Fruit fly (Drosophila melanogaster) whole organism, prepupa: ENCODE results near the gene MED10.

Experiments
- Blimp-1 ChIP-seq: fragments of 200-800 bp; sonication (Bioruptor generic); optimal IDR thresholded peaks from 3 replicates; lab custom pipeline; 2017; ENCODE audit warnings: missing biosample characterization, missing genetic modification characterization, mild to moderate bottlenecking, moderate library complexity, missing genetic modification reagents
- CG10631 ChIP-seq: fragments of 200-800 bp; sonication (Bioruptor generic); optimal IDR thresholded peaks from 2 replicates; lab custom pipeline; 2016; ENCODE audit warnings: missing biosample characterization, missing genetic modification characterization
- CG10669 ChIP-seq: fragments of 200-800 bp; sonication (Bioruptor generic); optimal IDR thresholded peaks from 3 replicates; lab custom pipeline; 2018; ENCODE audit warnings: missing biosample characterization, mild to moderate bottlenecking, missing genetic modification characterization, moderate library complexity
- CG11762 ChIP-seq: fragments of 200-800 bp; sonication (Bioruptor generic); optimal IDR thresholded peaks from 3 replicates; lab custom pipeline; 2016; ENCODE audit warnings: missing biosample characterization, missing genetic modification characterization; ENCODE audit not compliant: insufficient read depth
- CG11902 ChIP-seq: fragments of 200-800 bp; sonication (Bioruptor generic); optimal IDR thresholded peaks from 3 replicates; lab custom pipeline; 2016; ENCODE audit warnings: missing biosample characterization, missing genetic modification characterization
- CG15336 ChIP-seq: fragments of 200-800 bp; sonication (Bioruptor generic); IDR thresholded peaks from 2 replicates; pipeline ENCODE4 v1.3.6; 2022; ENCODE audit warnings: missing biosample characterization, missing genetic modification characterization
- CG1621 ChIP-seq: fragments of 200-800 bp; sonication (Bioruptor generic); optimal IDR thresholded peaks from 3 replicates; lab custom pipeline; 2018; ENCODE audit warnings: missing biosample characterization, mild to moderate bottlenecking, missing genetic modification characterization
- CG16779 ChIP-seq: fragments of 200-800 bp; sonication (Bioruptor generic); optimal IDR thresholded peaks from 3 replicates; lab custom pipeline; 2017; ENCODE audit warnings: missing biosample characterization, mild to moderate bottlenecking, missing genetic modification characterization
- CG3032 ChIP-seq: fragments of 200-800 bp; optimal IDR thresholded peaks from 2 replicates; lab custom pipeline; 2019; ENCODE audit warnings: missing biosample characterization, mild to moderate bottlenecking, missing genetic modification characterization, moderate library complexity
- CG31627 ChIP-seq: fragments of 200-800 bp; sonication (Bioruptor generic); optimal IDR thresholded peaks from 3 replicates; lab custom pipeline; 2016; ENCODE audit warnings: missing biosample characterization, missing genetic modification characterization
- CG32006 ChIP-seq: fragments of 200-800 bp; sonication (Bioruptor generic); optimal IDR thresholded peaks from 3 replicates; lab custom pipeline; 2017; ENCODE audit warnings: missing biosample characterization, mild to moderate bottlenecking, missing genetic modification characterization
- CG34406 ChIP-seq: fragments of 200-800 bp; sonication (Bioruptor generic); optimal IDR thresholded peaks from 3 replicates; lab custom pipeline; 2016; ENCODE audit warnings: missing biosample characterization, missing genetic modification characterization
- CG3919 ChIP-seq: fragments of 200-800 bp; sonication (Bioruptor generic); optimal IDR thresholded peaks from 3 replicates; lab custom pipeline; 2016; ENCODE audit warnings: missing biosample characterization, missing genetic modification characterization
- CG4318 ChIP-seq: fragments of 200-800 bp; sonication (Bioruptor generic); optimal IDR thresholded peaks from 3 replicates; lab custom pipeline; 2017; ENCODE audit warnings: missing biosample characterization, mild to moderate bottlenecking, missing genetic modification characterization
- CG6163 ChIP-seq: fragments of 200-800 bp; sonication (Bioruptor generic); IDR thresholded peaks from 3 replicates; pipeline ENCODE4 v1.3.6; 2022; ENCODE audit warnings: missing biosample characterization, missing genetic modification characterization
- CG6792 ChIP-seq: fragments of 200-800 bp; sonication (Bioruptor generic); optimal IDR thresholded peaks from 3 replicates; lab custom pipeline; 2016; ENCODE audit warnings: missing biosample characterization, missing genetic modification characterization
- CG6808 ChIP-seq: fragments of 200-800 bp; sonication (Bioruptor generic); optimal IDR thresholded peaks from 3 replicates; lab custom pipeline; 2017; ENCODE audit warnings: missing biosample characterization, missing genetic modification characterization, mild to moderate bottlenecking, moderate library complexity, missing genetic modification reagents
- CG6854 ChIP-seq: fragments of 200-800 bp; sonication (Bioruptor generic); optimal IDR thresholded peaks from 2 replicates; lab custom pipeline; 2017; ENCODE audit warnings: missing biosample characterization, mild to moderate bottlenecking, missing genetic modification characterization
- CG7368 ChIP-seq: fragments of 200-800 bp; sonication (Bioruptor generic); optimal IDR thresholded peaks from 3 replicates; lab custom pipeline; 2016; ENCODE audit warnings: missing biosample characterization, missing genetic modification characterization
- CG8119 ChIP-seq: fragments of 200-800 bp; sonication (Bioruptor generic); IDR thresholded peaks from 3 replicates; pipeline ENCODE4 v1.3.6; 2022; ENCODE audit warnings: missing biosample characterization, missing genetic modification characterization
- CG8319 ChIP-seq: fragments of 200-800 bp; sonication (Bioruptor generic); optimal IDR thresholded peaks from 3 replicates; lab custom pipeline; 2016; ENCODE audit warnings: missing biosample characterization, missing genetic modification characterization
- Eip75B ChIP-seq: fragments of 200-800 bp; sonication (Bioruptor generic); optimal IDR thresholded peaks from 3 replicates; lab custom pipeline; 2016; ENCODE audit warnings: missing biosample characterization, missing genetic modification characterization
- Eip93F ChIP-seq: fragments of 200-800 bp; sonication (Bioruptor generic); optimal IDR thresholded peaks from 2 replicates; lab custom pipeline; 2016; ENCODE audit warnings: missing biosample characterization, mild to moderate bottlenecking, missing genetic modification characterization
- Gug ChIP-seq: fragments of 200-800 bp; sonication (Bioruptor generic); IDR thresholded peaks from 2 replicates; pipeline ENCODE4 v1.3.6; 2022; ENCODE audit warnings: missing biosample characterization, missing genetic modification characterization
- Hr38 ChIP-seq: sonication (Bioruptor generic); optimal IDR thresholded peaks from 2 replicates; lab custom pipeline; 2016; ENCODE audit warnings: missing biosample characterization, missing genetic modification characterization
- Hr4 ChIP-seq: fragments of 200-800 bp; sonication (Bioruptor generic); optimal IDR thresholded peaks from 3 replicates; lab custom pipeline; 2016; ENCODE audit warnings: missing biosample characterization, missing genetic modification characterization
- Lpt ChIP-seq: fragments of 200-800 bp; sonication (Bioruptor generic); optimal IDR thresholded peaks from 3 replicates; lab custom pipeline; 2016; ENCODE audit warnings: missing biosample characterization, missing genetic modification characterization
- OdsH ChIP-seq: fragments of 200-800 bp; sonication (Bioruptor generic); optimal IDR thresholded peaks from 3 replicates; lab custom pipeline; 2016; ENCODE audit warnings: missing biosample characterization, missing genetic modification characterization
- Smox ChIP-seq: fragments of 200-800 bp; sonication (Bioruptor generic); optimal IDR thresholded peaks from 3 replicates; lab custom pipeline; 2016; ENCODE audit warnings: missing biosample characterization, missing genetic modification characterization
- achi ChIP-seq: fragments of 200-800 bp; sonication (Bioruptor generic); optimal IDR thresholded peaks from 3 replicates; lab custom pipeline; 2016; ENCODE audit warnings: missing biosample characterization, missing genetic modification characterization
- acj6 ChIP-seq: fragments of 200-800 bp; sonication (Bioruptor generic); optimal IDR thresholded peaks from 3 replicates; lab custom pipeline; 2016; ENCODE audit warnings: missing biosample characterization, missing genetic modification characterization
- cyc ChIP-seq: fragments of 200-800 bp; sonication (Bioruptor generic); optimal IDR thresholded peaks from 3 replicates; lab custom pipeline; 2016; ENCODE audit warnings: missing biosample characterization, missing genetic modification characterization
- dsx ChIP-seq: fragments of 200-800 bp; optimal IDR thresholded peaks from 3 replicates; lab custom pipeline; 2019; ENCODE audit warnings: missing biosample characterization, mild to moderate bottlenecking, missing genetic modification characterization, moderate library complexity; ENCODE audit not compliant: poor library complexity, severe bottlenecking
- eg ChIP-seq: fragments of 200-800 bp; sonication (Bioruptor generic); IDR thresholded peaks from 3 replicates; pipeline ENCODE4 v1.3.6; 2022; ENCODE audit warnings: missing biosample characterization, missing genetic modification characterization
- esn ChIP-seq: fragments of 200-800 bp; sonication (Bioruptor generic); optimal IDR thresholded peaks from 2 replicates; lab custom pipeline; 2016; ENCODE audit warnings: missing biosample characterization, mild to moderate bottlenecking, missing genetic modification characterization, moderate library complexity
- fkh ChIP-seq: fragments of 200-800 bp; sonication (Bioruptor generic); optimal IDR thresholded peaks from 3 replicates; lab custom pipeline; 2017; ENCODE audit warnings: missing biosample characterization, mild to moderate bottlenecking, missing genetic modification characterization, moderate library complexity
- lz ChIP-seq: fragments of 200-800 bp; sonication (Bioruptor generic); optimal IDR thresholded peaks from 3 replicates; lab custom pipeline; 2016; ENCODE audit warnings: missing biosample characterization, missing genetic modification characterization
- pdm3 ChIP-seq: fragments of 200-800 bp; sonication (Bioruptor generic); optimal IDR thresholded peaks from 3 replicates; lab custom pipeline; 2016; ENCODE audit warnings: missing biosample characterization, missing genetic modification characterization
- spab ChIP-seq: fragments of 200-800 bp; sonication (Bioruptor generic); optimal IDR thresholded peaks from 2 replicates; lab custom pipeline; 2017; ENCODE audit warnings: missing biosample characterization, mild to moderate bottlenecking, missing genetic modification characterization, missing genetic modification reagents
- ss ChIP-seq, 2 experiments: fragments of 200-800 bp; sonication (Bioruptor generic); optimal IDR thresholded peaks; 2 replicates in 1 of 2; 3 replicates in 1 of 2; lab custom pipeline; 2017 to 2018; ENCODE audit warnings: mild to moderate bottlenecking in 2 of 2, missing biosample characterization in 2 of 2, missing genetic modification characterization in 2 of 2, moderate library complexity in 1 of 2
- svp ChIP-seq: fragments of 200-800 bp; sonication (Bioruptor generic); peaks from one replicate; lab custom pipeline; 2016; ENCODE audit warnings: missing biosample characterization, missing genetic modification characterization
- topi ChIP-seq: fragments of 200-800 bp; sonication (Bioruptor generic); optimal IDR thresholded peaks from 3 replicates; lab custom pipeline; 2016; ENCODE audit warnings: missing biosample characterization, missing genetic modification characterization
- vri ChIP-seq: fragments of 200-800 bp; sonication (Bioruptor generic); optimal IDR thresholded peaks from 3 replicates; lab custom pipeline; 2016; ENCODE audit warnings: missing biosample characterization, mild to moderate bottlenecking, missing genetic modification characterization

The MED10 gene

DNA sequence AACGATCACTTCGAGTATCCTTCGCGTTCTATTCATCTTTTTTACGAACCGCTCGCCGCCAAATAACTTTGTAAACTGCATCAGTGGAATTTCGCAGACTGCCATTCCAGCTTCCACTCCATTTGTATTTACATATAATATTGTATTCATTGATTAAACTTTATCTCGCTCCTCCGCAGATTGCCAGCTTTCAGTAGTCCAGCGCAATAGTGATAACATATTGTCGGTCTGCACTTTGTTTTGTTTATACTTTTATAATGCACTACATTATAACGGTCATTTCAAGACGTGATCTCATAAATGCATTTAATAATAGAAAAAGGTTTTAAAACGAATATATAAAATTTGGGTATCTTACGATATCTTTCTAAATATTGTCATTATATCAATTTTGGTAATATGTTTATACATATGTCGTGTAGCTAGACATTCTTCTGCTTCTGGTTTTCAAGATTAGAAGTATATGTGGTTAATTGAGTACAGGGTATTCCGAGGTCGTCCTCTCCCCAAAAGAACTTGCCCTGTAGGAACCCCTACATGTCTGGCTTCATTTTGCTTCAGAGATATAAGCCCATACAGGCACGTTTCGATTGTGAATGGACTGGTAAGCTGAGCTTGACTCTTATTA, 36.3 kb downstream of the MED10 start, which contains the start of gene CG4950 (continued):
- no peak for TF ChIP-seq CG4318
- TF ChIP-seq topi = peak; percentile 27
- no peak for TF ChIP-seq Hr38 (GFP tag; lab: Kevin White, UChicago)
- peak; percentile 52 for TF ChIP-seq dsx (GFP tag; lab: Kevin White, UChicago)
- TF ChIP-seq Smox (GFP tag; lab: Kevin White, UChicago) = peak; percentile 11
- TF ChIP-seq Blimp-1 (GFP tag; lab: Kevin White, UChicago) = no peak
- TF ChIP-seq lz = peak; percentile 19
- no peak for TF ChIP-seq Lpt (GFP tag; lab: Kevin White, UChicago)
- no peak for TF ChIP-seq CG7368 (GFP tag; lab: Kevin White, UChicago)
- peak; percentile 8 for TF ChIP-seq acj6 (GFP tag; lab: Kevin White, UChicago)
- no peak for TF ChIP-seq CG11762 (GFP tag; lab: Kevin White, UChicago)
- TF ChIP-seq svp (GFP tag; lab: Kevin White, UChicago) = peak; percentile 74
- 0 out of 3 replicates have a peak, but pooled peaks have one; percentile 20 for TF ChIP-seq CG6163 (GFP tag; lab: Robert Waterston, UW)
- no peak for TF ChIP-seq CG6854 (GFP tag; lab: Kevin White, UChicago)
- peak; percentile 29 for TF ChIP-seq CG3919
- TF ChIP-seq CG8319 = no peak
- TF ChIP-seq CG34406 (GFP tag; lab: Kevin White, UChicago) = peak; percentile 25
- TF ChIP-seq cyc (GFP tag; lab: Kevin White, UChicago) = no peak
- TF ChIP-seq Eip93F (GFP tag; lab: Kevin White, UChicago) = no peak

DNA sequence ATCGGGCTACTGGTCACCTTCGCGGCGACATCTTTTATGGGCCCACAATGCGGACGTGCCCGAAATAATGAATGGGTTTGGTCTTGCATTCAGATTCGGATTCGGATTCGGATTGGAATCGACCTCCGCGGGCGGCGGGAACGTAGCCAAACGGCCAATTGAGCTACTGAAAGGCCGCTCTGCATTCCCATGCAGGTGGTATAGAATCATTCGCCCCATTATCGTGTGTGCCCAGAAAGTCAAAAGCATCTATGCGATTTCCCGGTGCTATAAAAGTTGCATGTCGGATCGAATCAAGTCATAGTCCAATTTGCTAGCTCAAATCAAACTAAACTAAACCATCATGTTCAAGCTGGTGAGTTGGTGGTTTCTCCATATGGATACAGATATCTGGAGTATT, 37.2 kb downstream of the MED10 start, which contains the start of gene CG13068:
Gene CG13068, plus strand, starts transcription at position 301 of the 400 bp plus-strand sequence.
- TF ChIP-seq CG3919 = no peak
- no peak for TF ChIP-seq Eip75B (GFP tag; lab: Kevin White, UChicago)
- TF ChIP-seq CG10669 (GFP tag; lab: Kevin White, UChicago) = no peak
- TF ChIP-seq achi (GFP tag; lab: Kevin White, UChicago) = no peak
- TF ChIP-seq vri (GFP tag; lab: Kevin White, UChicago) = no peak
- no peak for TF ChIP-seq svp (GFP tag; lab: Kevin White, UChicago)
- no peak for TF ChIP-seq OdsH
- TF ChIP-seq CG8119 (GFP tag; lab: Robert Waterston, UW) = no peak
- no peak for TF ChIP-seq CG6792 (GFP tag; lab: Kevin White, UChicago)
- TF ChIP-seq eg (GFP tag; lab: Robert Waterston, UW) = no peak
- no peak for TF ChIP-seq CG7368 (GFP tag; lab: Kevin White, UChicago)
- TF ChIP-seq CG1621 (tag; lab: Kevin White, UChicago) = no peak
- TF ChIP-seq Hr4 (GFP tag; lab: Kevin White, UChicago) = no peak
- no peak for TF ChIP-seq CG11902
- no peak for TF ChIP-seq CG10631
- TF ChIP-seq pdm3 (GFP tag; lab: Kevin White, UChicago) = no peak
- no peak for TF ChIP-seq CG16779 (tag; lab: Kevin White, UChicago)
- TF ChIP-seq fkh (GFP tag; lab: Kevin White, UChicago) = no peak
- no peak for TF ChIP-seq ss (GFP tag; optimal IDR thresholded peaks at IDR 0.05; lab: Kevin White, UChicago)

DNA sequence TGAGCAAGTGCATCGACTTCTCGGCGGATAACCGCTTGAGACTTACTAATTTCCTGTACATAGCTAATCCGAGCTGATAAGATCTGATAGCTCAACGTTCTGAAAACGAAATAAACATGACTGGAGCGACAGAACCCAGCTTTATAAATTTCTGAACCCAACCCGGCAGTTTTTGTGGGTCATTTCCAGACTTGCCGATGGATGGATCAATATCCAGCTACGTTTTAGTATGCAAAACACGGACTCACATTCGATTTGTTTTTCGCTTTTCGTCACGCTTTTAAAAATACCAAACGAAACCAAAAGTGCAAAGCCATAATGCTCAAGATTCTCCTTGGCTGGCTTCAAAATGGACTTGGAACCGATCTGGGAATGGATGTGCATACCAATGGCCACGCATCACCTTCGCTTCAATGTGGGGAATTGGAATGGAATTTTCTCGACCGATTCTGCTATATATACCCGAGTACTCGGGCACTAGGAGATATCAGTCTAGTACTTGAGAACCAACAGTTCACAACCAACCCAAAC, 39.0 kb downstream of the MED10 start, which contains the start of the genes CG34248 and CG13067:
Gene CG34248, minus strand, starts transcription at position 101 of the 531 bp plus-strand sequence.
Gene CG13067, plus strand, starts transcription at position 481 of the 531 bp plus-strand sequence.
- no peak for TF ChIP-seq CG6808
- no peak for TF ChIP-seq CG4318
- no peak for TF ChIP-seq ss (GFP tag; optimal IDR thresholded peaks at IDR 0.05; lab: Kevin White, UChicago)
- TF ChIP-seq pdm3 (GFP tag; lab: Kevin White, UChicago) = no peak
- no peak for TF ChIP-seq vri (GFP tag; lab: Kevin White, UChicago)
- TF ChIP-seq CG8119 (GFP tag; lab: Robert Waterston, UW) = no peak
- no peak for TF ChIP-seq CG3032 (tag; lab: Kevin White, UChicago)
- no peak for TF ChIP-seq CG32006
- TF ChIP-seq spab (GFP tag; lab: Kevin White, UChicago) = no peak
- no peak for TF ChIP-seq CG11902
- no peak for TF ChIP-seq CG31627 (GFP tag; lab: Kevin White, UChicago)
- no peak for TF ChIP-seq cyc (GFP tag; lab: Kevin White, UChicago)
- no peak for TF ChIP-seq CG8319
- TF ChIP-seq Lpt (GFP tag; lab: Kevin White, UChicago) = no peak
- TF ChIP-seq CG15336 (GFP tag; lab: Robert Waterston, UW) = no peak
- no peak for TF ChIP-seq CG3919
- no peak for TF ChIP-seq esn (GFP tag; lab: Kevin White, UChicago)
- TF ChIP-seq Gug (GFP tag; lab: Robert Waterston, UW) = no peak
